Worm (Caenorhabditis elegans): ENCODE data around the gene C49F5.3.

The C49F5.3 gene

DNA sequence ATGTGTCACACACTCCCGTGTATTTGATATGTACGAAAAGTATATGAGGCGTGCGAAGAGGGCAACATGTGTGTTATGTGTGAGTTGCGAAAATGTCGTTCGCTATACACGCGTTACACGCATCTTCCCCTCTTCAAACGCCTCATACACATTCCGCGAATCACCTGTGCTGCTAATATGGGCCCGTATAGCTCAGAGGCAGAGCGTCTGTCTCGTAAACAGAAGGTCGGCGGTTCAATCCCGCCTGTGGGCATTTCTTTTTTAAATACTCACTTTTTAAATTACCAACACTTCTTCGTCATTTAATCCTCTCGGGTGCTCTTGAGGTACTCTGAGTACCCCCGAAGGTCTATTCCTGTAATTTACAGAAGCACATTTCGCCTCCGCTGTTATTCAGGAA, 49.9 kb downstream of the C49F5.3 start:
- TF ChIP-seq egl-13 (tag; optimal IDR thresholded peaks at IDR 0.05) = no peak
- no peak for TF ChIP-seq fkh-8 (tag; optimal IDR thresholded peaks at IDR 0.05)
- no peak for TF ChIP-seq unc-98 (GFP tag; IDR thresholded peaks at IDR 0.05)
- TF ChIP-seq grh-1 (GFP tag; IDR thresholded peaks at IDR 0.05) = no peak
- no peak for TF ChIP-seq mab-9 (GFP tag; IDR thresholded peaks at IDR 0.05)
- TF ChIP-seq nhr-77 (tag; optimal IDR thresholded peaks at IDR 0.05) = no peak
- no peak for TF ChIP-seq ceh-88 (GFP tag; IDR thresholded peaks at IDR 0.05)

Data from whole organism, L1 larva.